Worm (Caenorhabditis elegans) whole organism, L4 larva: ENCODE data around the gene R06B10.7.
A peak's percentile ranks its signal among the peaks of the same experiment; 100 is the strongest.

ENCODE experiments used
- F49E8.2 ChIP-seq: sonication (generic microtip); optimal IDR thresholded peaks from 2 replicates; lab custom pipeline; 2016; ENCODE audit warnings: missing compliant biosample characterization, mild to moderate bottlenecking, missing genetic modification characterization, borderline replicate concordance
- T20F7.1 ChIP-seq: fragments of 200-800 bp; sonication (Bioruptor generic); optimal IDR thresholded peaks from 2 replicates; lab custom pipeline; 2018; ENCODE audit warnings: mild to moderate bottlenecking, missing genetic modification characterization, missing compliant biosample characterization
- Y105C5A.15 ChIP-seq: fragments of 200-800 bp; sonication (Bioruptor generic); IDR thresholded peaks from 2 replicates; pipeline ENCODE4 v1.3.6; 2022; ENCODE audit warnings: missing genetic modification characterization, missing compliant biosample characterization
- Y48G9A.11 ChIP-seq: fragments of 200-800 bp; sonication (Bioruptor generic); IDR thresholded peaks from 2 replicates; pipeline ENCODE4 v1.3.6; 2022; ENCODE audit warnings: missing genetic modification reagents, missing genetic modification characterization, missing compliant biosample characterization
- ZK546.5 ChIP-seq, 2 experiments: sonication (generic microtip); optimal IDR thresholded peaks; 2 replicates each; lab custom pipeline; 2017; ENCODE audit warnings: missing biosample characterization in 2 of 2, missing genetic modification characterization in 2 of 2
- aly-2 ChIP-seq: sonication (generic microtip); optimal IDR thresholded peaks from 2 replicates; lab custom pipeline; 2018; ENCODE audit warnings: missing biosample characterization, missing genetic modification characterization
- attf-4 ChIP-seq: sonication (generic microtip); optimal IDR thresholded peaks from 3 replicates; lab custom pipeline; 2017; ENCODE audit warnings: missing biosample characterization, missing genetic modification characterization
- ceh-44 ChIP-seq: fragments of 200-800 bp; sonication (Bioruptor generic); IDR thresholded peaks from 2 replicates; pipeline ENCODE4 v1.3.6; 2022; ENCODE audit warnings: missing genetic modification reagents, missing genetic modification characterization, missing compliant biosample characterization
- ceh-62 ChIP-seq: sonication (generic microtip); optimal IDR thresholded peaks from 2 replicates; lab custom pipeline; 2017; ENCODE audit warnings: missing biosample characterization, missing genetic modification characterization
- ceh-82 ChIP-seq: sonication (generic microtip); optimal IDR thresholded peaks from 2 replicates; lab custom pipeline; 2017; ENCODE audit warnings: missing biosample characterization, missing genetic modification characterization
- cey-2 ChIP-seq: sonication (generic microtip); optimal IDR thresholded peaks from 3 replicates; lab custom pipeline; 2017; ENCODE audit warnings: missing genetic modification characterization, mild to moderate bottlenecking, missing compliant biosample characterization, antibody characterized with exemption, borderline replicate concordance; ENCODE audit not compliant: insufficient read depth
- daf-8 ChIP-seq: fragments of 200-800 bp; sonication (Bioruptor generic); IDR thresholded peaks from 2 replicates; pipeline ENCODE4 v1.3.6; 2022; ENCODE audit warnings: missing genetic modification characterization, missing compliant biosample characterization
- egl-27 ChIP-seq: sonication (generic microtip); optimal IDR thresholded peaks from 3 replicates; lab custom pipeline; 2017; ENCODE audit warnings: missing biosample characterization, missing genetic modification reagents, missing genetic modification characterization
- egl-43 ChIP-seq: fragments of 200-800 bp; sonication (Bioruptor generic); IDR thresholded peaks from 2 replicates; pipeline ENCODE4 v1.3.6; 2022; ENCODE audit warnings: missing genetic modification reagents, missing genetic modification characterization, missing compliant biosample characterization
- gei-8 ChIP-seq: fragments of 200-800 bp; sonication (Bioruptor generic); optimal IDR thresholded peaks from 2 replicates; lab custom pipeline; 2018; ENCODE audit warnings: mild to moderate bottlenecking, missing genetic modification characterization, missing compliant biosample characterization
- hmg-1.1 ChIP-seq: fragments of 200-800 bp; sonication (Bioruptor generic); IDR thresholded peaks from 2 replicates; pipeline ENCODE4 v1.3.6; 2022; ENCODE audit warnings: missing genetic modification reagents, missing genetic modification characterization, missing compliant biosample characterization
- jun-1 ChIP-seq: fragments of 150-350 bp; optimal IDR thresholded peaks from 2 replicates; lab custom pipeline; 2014; ENCODE audit warnings: missing biosample characterization, missing genetic modification reagents, missing genetic modification characterization
- lin-38 ChIP-seq: fragments of 200-800 bp; sonication (Bioruptor generic); IDR thresholded peaks from 2 replicates; pipeline ENCODE4 v1.3.6; 2022; ENCODE audit warnings: missing genetic modification reagents, missing genetic modification characterization, missing compliant biosample characterization
- madf-5 ChIP-seq, 2 experiments: fragments of 200-800 bp; sonication (Bioruptor generic); IDR thresholded peaks; 2 replicates each; pipeline ENCODE4 v1.3.6; 2022; ENCODE audit warnings: missing compliant biosample characterization in 2 of 2, missing genetic modification characterization in 2 of 2
- mes-2 ChIP-seq: sonication (generic microtip); optimal IDR thresholded peaks from 2 replicates; lab custom pipeline; 2016; ENCODE audit warnings: missing genotype, mild to moderate bottlenecking, missing genetic modification characterization, missing compliant biosample characterization; ENCODE audit not compliant: poor library complexity, severe bottlenecking
- nhr-42 ChIP-seq: fragments of 200-800 bp; sonication (Bioruptor generic); IDR thresholded peaks from 2 replicates; pipeline ENCODE4 v1.3.6; 2022; ENCODE audit warnings: missing genetic modification characterization, missing compliant biosample characterization
- nhr-48 ChIP-seq: sonication (generic microtip); optimal IDR thresholded peaks from 2 replicates; lab custom pipeline; 2016; ENCODE audit warnings: mild to moderate bottlenecking, missing genetic modification characterization, missing compliant biosample characterization
- nhr-76 ChIP-seq: fragments of 150-350 bp; optimal IDR thresholded peaks from 2 replicates; lab custom pipeline; 2014; ENCODE audit warnings: missing biosample characterization, missing genetic modification characterization
- pha-4 ChIP-seq, 2 experiments: fragments of 150-350 bp in 1 of 2; fragments of 200-800 bp in 1 of 2; sonication (Bioruptor generic) in 1 of 2; IDR thresholded peaks in 1 of 2; optimal IDR thresholded peaks in 1 of 2; 2 replicates each; pipeline versions ENCODE4 v1.3.6 to Lab custom; 2014 to 2022; ENCODE audit warnings: missing genetic modification characterization in 2 of 2, missing genetic modification reagents in 2 of 2, missing biosample characterization in 1 of 2, missing compliant biosample characterization in 1 of 2
- php-3 ChIP-seq: fragments of 200-800 bp; sonication (Bioruptor generic); IDR thresholded peaks from 2 replicates; pipeline ENCODE4 v1.3.6; 2022; ENCODE audit warnings: missing genetic modification reagents, missing genetic modification characterization, missing compliant biosample characterization
- rbr-2 ChIP-seq: sonication (generic microtip); optimal IDR thresholded peaks from 2 replicates; lab custom pipeline; 2016; ENCODE audit warnings: missing genotype, missing genetic modification characterization, missing compliant biosample characterization
- set-16 ChIP-seq: fragments of 200-800 bp; sonication (Bioruptor generic); IDR thresholded peaks from 2 replicates; pipeline ENCODE4 v1.3.6; 2022; ENCODE audit warnings: missing genetic modification reagents, missing genetic modification characterization, missing compliant biosample characterization
- snpc-1.2 ChIP-seq: fragments of 200-800 bp; sonication (Bioruptor generic); IDR thresholded peaks from 2 replicates; pipeline ENCODE4 v1.3.6; 2022; ENCODE audit warnings: missing genetic modification reagents, missing genetic modification characterization, missing compliant biosample characterization
- tag-97 ChIP-seq: fragments of 200-800 bp; sonication (Bioruptor generic); IDR thresholded peaks from 2 replicates; pipeline ENCODE4 v1.3.6; 2022; ENCODE audit warnings: missing genetic modification characterization, missing compliant biosample characterization
- unc-62 ChIP-seq, 3 experiments: fragments of 150-350 bp in 1 of 3; sonication (generic microtip); optimal IDR thresholded peaks in 2 of 3; peaks in 1 of 3; 1 replicate in 1 of 3; 2 replicates in 2 of 3; lab custom pipeline; 2014 to 2017; ENCODE audit warnings: missing biosample characterization in 3 of 3, missing genetic modification characterization in 3 of 3, missing genetic modification reagents in 3 of 3, missing genotype in 1 of 3
- zfp-3 ChIP-seq: fragments of 200-800 bp; sonication (Bioruptor generic); conservative IDR thresholded peaks from 2 replicates; pipeline ENCODE4 v1.3.6; 2022; ENCODE audit warnings: missing genetic modification reagents, missing genetic modification characterization, missing compliant biosample characterization
- ztf-11 ChIP-seq: fragments of 150-350 bp; optimal IDR thresholded peaks from 2 replicates; lab custom pipeline; 2014; ENCODE audit warnings: missing biosample characterization, missing genetic modification characterization
- ztf-7 ChIP-seq: fragments of 150-350 bp; optimal IDR thresholded peaks from 2 replicates; lab custom pipeline; 2014; ENCODE audit warnings: missing biosample characterization, missing genetic modification characterization

Gene R06B10.7

DNA sequence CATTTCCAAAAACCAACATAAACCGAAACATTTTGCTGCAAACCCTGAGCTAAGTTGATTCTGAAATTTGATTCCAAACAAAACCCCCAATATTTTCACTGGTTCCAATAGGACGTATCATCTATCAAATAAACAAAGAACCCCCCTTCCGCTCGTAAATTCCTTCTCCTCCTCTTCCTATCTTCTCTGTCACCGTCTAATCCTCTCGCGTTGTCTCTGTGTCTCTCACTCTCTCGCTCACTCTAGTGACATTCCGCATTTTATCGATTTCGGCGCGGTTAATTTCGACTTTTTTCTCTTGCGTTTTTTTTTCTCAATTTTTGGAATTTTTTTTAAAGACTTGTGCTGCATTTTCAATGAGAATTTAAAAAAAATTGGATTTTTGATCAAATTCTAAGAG lies 19.2 kb downstream of the R06B10.7 start (continued):
- TF ChIP-seq jun-1 (tag; lab: Kevin White, UChicago), result no peak
- TF ChIP-seq, all 104 proteins: peak for 15

DNA sequence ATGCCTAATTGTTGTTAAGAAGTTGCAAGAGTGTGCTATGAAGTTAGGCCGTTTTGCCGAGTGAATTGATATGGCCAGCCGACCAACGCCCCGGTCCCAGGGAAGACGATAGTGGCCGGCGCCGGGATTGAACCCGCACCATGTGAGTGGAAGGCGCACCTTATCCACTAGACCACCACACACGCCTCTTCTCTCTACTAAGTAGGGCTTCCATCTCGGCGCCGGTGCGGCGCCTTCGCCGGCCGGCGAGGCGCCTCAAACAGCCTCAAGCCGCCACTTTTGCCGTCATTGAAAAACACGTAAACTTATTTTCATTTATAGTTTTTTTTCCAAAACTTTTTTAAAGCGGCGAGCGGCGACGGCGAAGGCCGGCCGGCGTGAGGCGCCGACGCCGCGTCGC lies 22.3 kb downstream of the R06B10.7 start:
- no peak for TF ChIP-seq zfp-3 (GFP tag; lab: Robert Waterston, UW)
- 0 out of 2 replicates have a peak, but pooled peaks have one; percentile 48 for TF ChIP-seq pha-4 (GFP tag; IDR thresholded peaks at IDR 0.05; lab: Robert Waterston, UW)
- no peak for TF ChIP-seq pha-4 (tag; optimal IDR thresholded peaks at IDR 0.05; lab: Kevin White, UChicago)
- TF ChIP-seq T20F7.1, result no peak
- no peak for TF ChIP-seq nhr-48 (tag; lab: Kevin White, UChicago)
- TF ChIP-seq ztf-7, result no peak
- TF ChIP-seq ceh-62 (tag; lab: Kevin White, UChicago), result no peak
- no peak for TF ChIP-seq daf-8
- no peak for TF ChIP-seq rbr-2
- TF ChIP-seq Y105C5A.15 (GFP tag; lab: Robert Waterston, UW), result no peak
- TF ChIP-seq egl-43 (GFP tag; lab: Robert Waterston, UW), result peak; percentile 48; the same call in 1 of the 2 replicates
- TF ChIP-seq nhr-76 (tag; lab: Kevin White, UChicago), result no peak
- TF ChIP-seq nhr-42, result no peak
- peak; percentile 31 for TF ChIP-seq mes-2 (tag; lab: Kevin White, UChicago)
- TF ChIP-seq lin-38, result 0 out of 2 replicates have a peak, but pooled peaks have one; percentile 21
- TF ChIP-seq php-3, result no peak
- TF ChIP-seq set-16 (GFP tag; lab: Robert Waterston, UW), result peak; percentile 90
- TF ChIP-seq cey-2, result no peak
- no peak for TF ChIP-seq F49E8.2

DNA sequence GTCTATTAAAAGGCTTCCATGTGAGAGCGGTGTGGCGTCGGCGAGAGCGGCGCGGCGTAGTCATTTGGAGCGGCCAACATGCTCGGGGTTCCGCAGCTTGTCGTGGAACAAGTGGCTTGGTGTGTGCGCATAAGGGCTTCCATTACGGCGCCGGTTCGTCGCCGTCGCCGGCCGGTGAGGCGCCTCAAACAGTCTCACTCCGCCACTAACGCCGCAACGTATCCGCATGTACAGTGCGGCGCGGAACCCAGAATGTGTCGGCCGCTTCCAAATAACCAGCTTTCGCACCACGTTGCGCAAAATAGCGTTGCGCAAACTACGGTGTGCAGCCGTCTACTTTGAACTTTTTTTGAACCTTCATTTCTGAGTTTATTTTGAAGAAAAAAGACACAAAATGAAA lies 30.3 kb downstream of the R06B10.7 start:
- TF ChIP-seq rbr-2, result no peak
- 0 out of 2 replicates have a peak, but pooled peaks have one; percentile 27 for TF ChIP-seq egl-43 (GFP tag; lab: Robert Waterston, UW)
- TF ChIP-seq snpc-1.2 (GFP tag; lab: Robert Waterston, UW), result 0 out of 2 replicates have a peak, but pooled peaks have one; percentile 57
- TF ChIP-seq php-3, result peak; percentile 19; the same call in 1 of the 2 replicates
- no peak for TF ChIP-seq egl-27 (tag; lab: Kevin White, UChicago)
- no peak for TF ChIP-seq attf-4 (tag; lab: Kevin White, UChicago)
- TF ChIP-seq hmg-1.1 (GFP tag; lab: Robert Waterston, UW), result no peak
- TF ChIP-seq ceh-44 (GFP tag; lab: Robert Waterston, UW), result no peak
- TF ChIP-seq ZK546.5 (tag; optimal IDR thresholded peaks at IDR 0.05; lab: Kevin White, UChicago), result no peak
- TF ChIP-seq set-16 (GFP tag; lab: Robert Waterston, UW), result peak; percentile 91
- TF ChIP-seq ztf-11, result no peak
- no peak for TF ChIP-seq ceh-82 (tag; lab: Kevin White, UChicago)
- 0 out of 2 replicates have a peak, but pooled peaks have one; percentile 22 for TF ChIP-seq Y48G9A.11

DNA sequence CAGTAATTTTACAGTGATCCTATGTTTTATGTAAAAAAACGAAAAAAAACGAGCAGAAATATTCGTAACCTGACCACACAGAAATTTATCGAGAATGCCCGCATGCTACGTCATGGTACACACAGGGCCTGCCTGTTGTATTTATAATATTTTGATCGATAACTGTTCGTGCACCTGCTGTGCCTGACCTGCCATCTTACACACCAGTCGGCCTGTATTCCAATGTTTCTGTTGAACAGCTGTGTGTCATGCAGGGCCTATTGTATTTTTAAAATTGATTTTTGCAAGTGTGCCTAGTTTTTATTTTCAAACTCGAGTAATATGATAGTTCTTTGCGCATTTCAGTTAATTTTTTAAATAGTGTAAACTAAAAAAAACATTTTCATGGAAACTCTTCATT lies 34.9 kb downstream of the R06B10.7 start:
- TF ChIP-seq tag-97 (GFP tag; lab: Robert Waterston, UW) (no peak), gei-8 (GFP tag; lab: Kevin White, UChicago) (no peak), ztf-11 (no peak), aly-2 (no peak), ztf-7 (no peak), nhr-42 (no peak)

DNA sequence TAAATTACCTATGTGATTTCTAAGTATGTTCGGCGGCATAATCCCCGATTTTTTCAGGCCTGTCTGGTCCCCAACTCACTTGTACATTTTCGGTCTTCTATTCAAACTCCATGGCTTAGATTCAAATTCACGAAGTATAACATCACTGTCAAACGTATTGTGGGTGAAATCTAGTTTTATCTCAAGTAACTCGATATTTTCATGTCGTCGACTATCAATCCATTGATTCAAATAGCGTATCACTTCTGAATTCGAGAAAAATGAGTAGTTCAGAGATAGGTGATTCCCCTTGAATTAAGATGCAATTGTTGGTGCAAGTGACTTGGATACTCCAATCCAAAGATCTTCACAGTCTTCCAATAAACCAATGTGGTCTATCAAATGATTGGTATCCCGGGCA lies 36.6 kb downstream of the R06B10.7 start:
- TF ChIP-seq unc-62 (GFP tag; optimal IDR thresholded peaks at IDR 0.05 in 1 of 2; lab: Kevin White, UChicago), result peak in 1 of 2 experiments; percentile 94
- TF ChIP-seq unc-62 (tag; optimal IDR thresholded peaks at IDR 0.05; lab: Kevin White, UChicago), result no peak
- no peak for TF ChIP-seq madf-5 (GFP tag; IDR thresholded peaks at IDR 0.05; lab: Robert Waterston, UW)
- TF ChIP-seq, all 104 proteins: peak for 1
